Worm (Caenorhabditis elegans): ENCODE results near the gene sre-47.

DNA sequence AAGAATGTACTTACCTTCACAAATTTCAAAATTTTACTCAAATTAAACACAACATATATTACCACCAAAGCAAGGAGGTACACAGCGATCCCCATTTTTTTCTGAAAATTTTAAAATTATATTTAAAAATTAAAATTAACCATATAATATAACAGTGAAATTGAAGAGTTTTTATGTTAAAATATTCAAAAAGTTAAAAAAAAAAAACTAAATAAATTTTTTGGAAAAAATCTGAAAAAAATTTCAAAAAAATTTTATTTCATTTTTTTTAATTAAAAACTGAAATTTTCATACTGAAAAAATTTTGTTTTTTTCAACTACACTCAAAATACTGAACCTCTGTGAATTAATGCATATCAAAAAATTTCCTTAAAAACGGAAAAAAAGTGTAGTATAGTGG lies 32.4 kb upstream of the sre-47 start, which contains the start of gene cyp-37A1:
- no peak for TF ChIP-seq lsy-12 (tag; optimal IDR thresholded peaks at IDR 0.05)
- TF ChIP-seq nhr-28 (tag; optimal IDR thresholded peaks at IDR 0.05) = no peak
- TF ChIP-seq zag-1 (tag; optimal IDR thresholded peaks at IDR 0.05) = no peak
- no peak for TF ChIP-seq ztf-4 (tag; optimal IDR thresholded peaks at IDR 0.05)
- no peak for TF ChIP-seq ceh-82 (tag; optimal IDR thresholded peaks at IDR 0.05)
- TF ChIP-seq ama-1 (optimal IDR thresholded peaks at IDR 0.05) = no peak
